Fruit fly (Drosophila melanogaster): Measurements from ENCODE around the gene spir.
A peak's percentile ranks its signal among the peaks of the same experiment; 100 is the strongest.

The spir gene

dm6 chr2L:20390004-20390403, 79.0 kb downstream of the spir start (continued):
- peak; percentile 4 for TF ChIP-seq grau (tag; optimal IDR thresholded peaks at IDR 0.05)
- TF ChIP-seq Sox100B (GFP tag; optimal IDR thresholded peaks at IDR 0.05): peak; percentile 35
- no peak for TF ChIP-seq CG6791 (GFP tag; IDR thresholded peaks at IDR 0.05; ENCODE audit: partially characterized antibody)

dm6 chr2L:20397032-20397431, 86.0 kb downstream of the spir start:
- peak; percentile 53 for TF ChIP-seq sd (tag; optimal IDR thresholded peaks at IDR 0.05)
- peak; percentile 54 for TF ChIP-seq sug (tag; optimal IDR thresholded peaks at IDR 0.05)
- TF ChIP-seq grn (GFP tag; optimal IDR thresholded peaks at IDR 0.05): peak; percentile 86
- peak in 1 of 2 experiments; percentile 5 for TF ChIP-seq Pdp1 (GFP tag; optimal IDR thresholded peaks at IDR 0.05)
- TF ChIP-seq MESR4 (GFP tag; optimal IDR thresholded peaks at IDR 0.05): no peak
- TF ChIP-seq gsb-n (tag; optimal IDR thresholded peaks at IDR 0.05): no peak
- TF ChIP-seq CG17359 (tag; optimal IDR thresholded peaks at IDR 0.05): no peak
- no peak for TF ChIP-seq CG9727 (GFP tag; optimal IDR thresholded peaks at IDR 0.05)
- no peak for TF ChIP-seq sim (GFP tag; IDR thresholded peaks at IDR 0.05)
- TF ChIP-seq Lpt (GFP tag; optimal IDR thresholded peaks at IDR 0.05): no peak
- no peak for TF ChIP-seq Dref (GFP tag; IDR thresholded peaks at IDR 0.05)
- peak in 1 of 2 experiments; percentile 41 for TF ChIP-seq eve (GFP tag; optimal IDR thresholded peaks at IDR 0.05)
- TF ChIP-seq mirr (GFP tag; optimal IDR thresholded peaks at IDR 0.05): peak; percentile 90
- no peak for TF ChIP-seq hth (optimal IDR thresholded peaks at IDR 0.05)
- no peak for TF ChIP-seq Tbp (GFP tag; optimal IDR thresholded peaks at IDR 0.05)
- TF ChIP-seq CG34376 (GFP tag; optimal IDR thresholded peaks at IDR 0.05): peak; percentile 77
- TF ChIP-seq CG2889 (GFP tag; IDR thresholded peaks at IDR 0.05): no peak
- peak; percentile 8 for TF ChIP-seq Hmr (GFP tag; optimal IDR thresholded peaks at IDR 0.05)
- peak in 1 of 2 experiments; percentile 23 for TF ChIP-seq Hr78 (GFP tag; optimal IDR thresholded peaks at IDR 0.05)
- TF ChIP-seq bowl (GFP tag; IDR thresholded peaks at IDR 0.05): no peak
- TF ChIP-seq ab (GFP tag; optimal IDR thresholded peaks at IDR 0.05): no peak
- TF ChIP-seq exex (tag; optimal IDR thresholded peaks at IDR 0.05): peak; percentile 87
- no peak for TF ChIP-seq CG3838 (GFP tag; optimal IDR thresholded peaks at IDR 0.05)
- TF ChIP-seq Ada2b (GFP tag; IDR thresholded peaks at IDR 0.05): no peak
- 0 out of 2 replicates have a peak, but pooled peaks have one; percentile 41 for TF ChIP-seq GATAe (GFP tag; conservative IDR thresholded peaks at IDR 0.05)
- TF ChIP-seq CG8924 (tag; optimal IDR thresholded peaks at IDR 0.05): no peak
- no peak for TF ChIP-seq Sox102F (GFP tag; optimal IDR thresholded peaks at IDR 0.05)
- no peak for TF ChIP-seq Hsf (GFP tag; optimal IDR thresholded peaks at IDR 0.05)
- no peak for TF ChIP-seq CG12299 (tag; optimal IDR thresholded peaks at IDR 0.05)
- no peak for TF ChIP-seq Adf1 (GFP tag; IDR thresholded peaks at IDR 0.05)
- TF ChIP-seq CG12236 (GFP tag; optimal IDR thresholded peaks at IDR 0.05): no peak

Measured in whole organism, embryonic.